Worm (Caenorhabditis elegans) whole organism, L4/young adult: Measurements from ENCODE around the gene T16H12.2.

Experiments used
- W03F9.2 ChIP-seq: fragments of 150-350 bp; optimal IDR thresholded peaks from 2 replicates; lab custom pipeline; 2014; ENCODE audit warnings: missing biosample characterization, missing genetic modification characterization
- dao-5 ChIP-seq: sonication (generic microtip); optimal IDR thresholded peaks from 2 replicates; lab custom pipeline; 2016; ENCODE audit warnings: missing genotype, missing genetic modification characterization, moderate library complexity, missing compliant biosample characterization
- him-1 ChIP-seq: sonication (generic microtip); optimal IDR thresholded peaks from 2 replicates; lab custom pipeline; 2016; ENCODE audit warnings: missing genotype, missing genetic modification reagents, missing genetic modification characterization, missing compliant biosample characterization

- TF ChIP-seq W03F9.2 (tag; lab: Kevin White, UChicago) (no peak), dao-5 (tag; lab: Kevin White, UChicago) (no peak), him-1 (tag; lab: Kevin White, UChicago) (no peak)
These were observed 32.7 kb downstream of the T16H12.2 start, which contains the start of gene ZK1128.3 for ce11 chrIII:10118818-10119217.
